Worm (Caenorhabditis elegans): ENCODE measurements around the gene R155.3.

The R155.3 gene

ce11 chrIII:1976642-1977041 is at the start of gene R155.3:
R155.3 (minus strand) TSS chrIII:1976742.
- TF ChIP-seq lin-1 (GFP tag; IDR thresholded peaks at IDR 0.05) (no peak), Y5F2A.4 (GFP tag; optimal IDR thresholded peaks at IDR 0.05) (no peak), zfp-3 (GFP tag; conservative IDR thresholded peaks at IDR 0.05) (no peak), dmd-8 (GFP tag; IDR thresholded peaks at IDR 0.05) (no peak), Y105C5A.15 (GFP tag; IDR thresholded peaks at IDR 0.05) (no peak), ZK546.5 (tag; optimal IDR thresholded peaks at IDR 0.05) (no peak), spr-1 (tag; optimal IDR thresholded peaks at IDR 0.05) (no peak), unc-39 (tag; optimal IDR thresholded peaks at IDR 0.05) (no peak), Y48G9A.11 (GFP tag; IDR thresholded peaks at IDR 0.05) (no peak), ceh-20 (GFP tag; IDR thresholded peaks at IDR 0.05) (no peak), spr-3 (GFP tag; optimal IDR thresholded peaks at IDR 0.05) (no peak)

DNA sequence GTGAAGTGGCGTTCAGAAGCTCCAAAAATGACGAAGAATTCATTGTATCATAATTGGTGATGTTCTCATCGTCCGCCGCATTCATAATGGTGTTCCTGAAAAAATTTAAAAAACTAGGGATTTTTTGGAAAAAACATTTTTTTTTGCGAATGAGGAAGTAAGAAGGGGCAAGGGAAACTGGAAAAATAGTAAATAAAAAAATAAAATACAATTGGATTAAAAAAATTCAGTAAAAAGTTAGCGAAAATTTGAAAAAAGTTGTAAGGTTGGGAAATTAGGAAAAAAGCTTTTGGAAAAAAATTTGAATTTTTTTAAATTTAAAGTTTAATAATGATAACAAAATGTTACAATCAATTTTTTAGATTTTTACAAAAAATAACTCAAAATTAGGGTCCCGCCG is 45.0 kb upstream of the R155.3 start, which contains the start of gene ckr-2:
Gene ckr-2, minus strand, starts transcription at position 101 of the 400 bp plus-strand sequence.
- no peak for TF ChIP-seq fkh-10 (GFP tag; optimal IDR thresholded peaks at IDR 0.05)
- no peak for TF ChIP-seq mxl-3 (GFP tag; optimal IDR thresholded peaks at IDR 0.05)
- TF ChIP-seq saeg-2 (GFP tag; IDR thresholded peaks at IDR 0.05), result no peak
- TF ChIP-seq spr-1 (tag; optimal IDR thresholded peaks at IDR 0.05), result no peak
- no peak for TF ChIP-seq nhr-111 (GFP tag; optimal IDR thresholded peaks at IDR 0.05)
- no peak for TF ChIP-seq tag-97 (GFP tag; IDR thresholded peaks at IDR 0.05)
- no peak for TF ChIP-seq ztf-7 (tag; optimal IDR thresholded peaks at IDR 0.05)
- TF ChIP-seq dmd-8 (GFP tag; IDR thresholded peaks at IDR 0.05), result no peak
- no peak for TF ChIP-seq T20F7.1 (GFP tag; optimal IDR thresholded peaks at IDR 0.05)
- no peak for TF ChIP-seq zfp-2 (tag; optimal IDR thresholded peaks at IDR 0.05)
- no peak for TF ChIP-seq attf-4 (tag; optimal IDR thresholded peaks at IDR 0.05)
- no peak for TF ChIP-seq hmg-1.1 (GFP tag; IDR thresholded peaks at IDR 0.05)
- no peak for TF ChIP-seq lsy-2 (tag; optimal IDR thresholded peaks at IDR 0.05)
- TF ChIP-seq ceh-82 (tag; optimal IDR thresholded peaks at IDR 0.05), result no peak
- no peak for TF ChIP-seq ceh-44 (GFP tag; IDR thresholded peaks at IDR 0.05)

ce11 chrIII:2015494-2015893 is 39.0 kb upstream of the R155.3 start:
- TF ChIP-seq aha-1 (tag) (peak; percentile 85), ceh-28 (tag; optimal IDR thresholded peaks at IDR 0.05) (peak; percentile 87), lin-39 (tag; optimal IDR thresholded peaks at IDR 0.05) (no peak)

DNA sequence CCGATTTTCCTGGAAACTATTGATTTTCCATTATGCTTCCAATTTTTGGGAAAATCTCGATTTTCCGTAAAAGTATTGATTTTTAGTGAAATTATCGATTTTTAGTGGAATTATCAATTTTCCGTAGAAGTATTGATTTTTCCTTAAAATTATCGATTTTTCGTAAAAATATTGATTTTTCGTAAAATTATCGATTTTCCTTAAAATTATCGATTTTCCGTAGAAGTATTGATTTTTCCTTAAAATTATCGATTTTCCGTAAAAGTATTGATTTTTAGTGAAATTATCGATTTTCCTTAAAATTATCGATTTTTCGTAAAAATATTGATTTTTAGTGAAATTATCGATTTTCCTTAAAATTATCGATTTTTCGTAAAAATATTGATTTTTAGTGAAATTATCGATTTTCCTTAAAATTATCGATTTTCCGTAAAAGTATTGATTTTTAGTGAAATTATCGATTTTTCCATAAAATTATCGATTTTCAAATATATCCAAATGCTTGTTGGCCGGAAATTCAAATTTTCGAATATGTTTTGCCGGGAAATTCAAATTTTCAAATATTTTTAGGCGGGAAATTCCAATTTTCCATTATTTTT is 37.4 kb upstream of the R155.3 start:
- TF ChIP-seq ceh-28 (tag; optimal IDR thresholded peaks at IDR 0.05), result peak; percentile 96

DNA sequence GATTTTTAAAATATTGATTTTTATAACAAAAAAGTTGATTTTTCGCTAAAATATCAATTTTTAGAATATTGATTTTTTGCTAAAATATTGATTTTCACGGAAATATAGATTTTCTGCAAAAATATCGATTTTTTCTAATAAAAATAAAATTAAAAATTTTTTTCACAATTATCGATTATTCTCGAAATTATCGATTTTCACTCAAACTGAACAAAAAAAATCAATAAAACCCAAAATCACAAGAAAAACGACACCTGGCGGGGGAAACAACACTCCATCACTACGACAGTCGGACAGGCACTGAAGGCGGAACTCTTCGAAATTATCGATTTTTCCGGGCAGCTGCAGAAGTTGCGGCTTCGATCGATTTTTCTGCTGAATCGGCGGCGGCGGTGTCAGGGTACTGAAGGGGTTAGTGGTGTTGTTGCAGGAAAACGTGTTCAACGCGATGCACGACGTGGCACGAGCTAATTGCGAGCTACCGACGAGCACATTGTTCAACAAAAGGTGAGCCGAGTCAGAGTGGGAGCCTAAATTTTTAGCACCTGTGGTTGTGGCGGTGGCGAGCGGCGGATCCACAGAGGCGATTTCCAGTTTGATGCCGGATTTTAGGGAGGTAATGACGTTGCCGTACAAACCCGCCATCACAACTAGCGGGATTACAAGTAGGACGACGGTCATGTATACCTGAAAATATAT is 36.8 kb upstream of the R155.3 start:
- TF ChIP-seq aha-1 (tag), result peak; percentile 69
- no peak for TF ChIP-seq hlh-30 (tag; optimal IDR thresholded peaks at IDR 0.05; ENCODE audit: insufficient read depth)
- no peak for TF ChIP-seq mdt-29 (GFP tag; IDR thresholded peaks at IDR 0.05)
- TF ChIP-seq nhr-10 (tag; optimal IDR thresholded peaks at IDR 0.05), result no peak
- TF ChIP-seq set-16 (GFP tag; IDR thresholded peaks at IDR 0.05), result peak; percentile 39
- TF ChIP-seq Y48G9A.11 (GFP tag; IDR thresholded peaks at IDR 0.05), result no peak
- peak; percentile 77 for TF ChIP-seq ceh-28 (tag; optimal IDR thresholded peaks at IDR 0.05)
- 0 out of 2 replicates have a peak, but pooled peaks have one; percentile 65 for TF ChIP-seq D1046.2 (GFP tag; IDR thresholded peaks at IDR 0.05)
- no peak for TF ChIP-seq saeg-2 (GFP tag; IDR thresholded peaks at IDR 0.05)
- no peak for TF ChIP-seq daf-19 (GFP tag; conservative IDR thresholded peaks at IDR 0.05)
- TF ChIP-seq lin-13 (GFP tag; optimal IDR thresholded peaks at IDR 0.05), result no peak
- TF ChIP-seq rbr-2 (tag; optimal IDR thresholded peaks at IDR 0.05), result no peak
